Worm (Caenorhabditis elegans): ENCODE results near the gene hpo-34.

The hpo-34 gene

ce11 chrX:11518415-11518814, 451 bp downstream of the hpo-34 start:
- TF ChIP-seq sox-2 (GFP tag; IDR thresholded peaks at IDR 0.05) (no peak), rnt-1 (tag; optimal IDR thresholded peaks at IDR 0.05) (no peak), sox-4 (tag; optimal IDR thresholded peaks at IDR 0.05) (no peak), elt-2 (tag; optimal IDR thresholded peaks at IDR 0.05) (no peak), elt-4 (tag; optimal IDR thresholded peaks at IDR 0.05) (no peak), lim-6 (tag; optimal IDR thresholded peaks at IDR 0.05) (no peak), eyg-1 (tag; optimal IDR thresholded peaks at IDR 0.05) (no peak), ceh-31 (tag; optimal IDR thresholded peaks at IDR 0.05) (no peak), odd-2 (tag; optimal IDR thresholded peaks at IDR 0.05) (no peak), hlh-15 (tag; optimal IDR thresholded peaks at IDR 0.05) (no peak), tbx-2 (tag; optimal IDR thresholded peaks at IDR 0.05) (no peak)

- no peak for TF ChIP-seq dve-1 (tag; optimal IDR thresholded peaks at IDR 0.05)
These were observed 1.4 kb downstream of the hpo-34 start for ce11 chrX:11517433-11517832.

ce11 chrX:11515381-11515780, 3.5 kb downstream of the hpo-34 start:
- TF ChIP-seq che-1 (tag; optimal IDR thresholded peaks at IDR 0.05) (no peak), elt-2 (tag; optimal IDR thresholded peaks at IDR 0.05) (peak; percentile 61), ceh-18 (tag; optimal IDR thresholded peaks at IDR 0.05) (no peak), madf-2 (tag; optimal IDR thresholded peaks at IDR 0.05) (no peak), pha-2 (tag; optimal IDR thresholded peaks at IDR 0.05) (no peak), ets-4 (tag; optimal IDR thresholded peaks at IDR 0.05) (no peak)

- no peak for TF ChIP-seq ztf-16 (tag; optimal IDR thresholded peaks at IDR 0.05)
- TF ChIP-seq ceh-48 (tag; optimal IDR thresholded peaks at IDR 0.05), result peak; percentile 69
These were observed 7.6 kb downstream of the hpo-34 start, which contains the start of gene ccdc-149 for ce11 chrX:11511231-11511630. Gene ccdc-149, minus strand, starts transcription at chrX:11511451.

ce11 chrX:11509547-11509946, 9.3 kb downstream of the hpo-34 start:
- TF ChIP-seq hlh-30 (tag; optimal IDR thresholded peaks at IDR 0.05; ENCODE audit: insufficient read depth) (no peak), elt-2 (tag; optimal IDR thresholded peaks at IDR 0.05) (peak; percentile 56)

- TF ChIP-seq unc-3 (GFP tag; conservative IDR thresholded peaks at IDR 0.05), result no peak
- no peak for TF ChIP-seq unc-3 (tag; optimal IDR thresholded peaks at IDR 0.05)
- TF ChIP-seq nfya-1 (tag; optimal IDR thresholded peaks at IDR 0.05), result no peak
- TF ChIP-seq Y22D7AL.16 (tag; optimal IDR thresholded peaks at IDR 0.05), result no peak
- no peak for TF ChIP-seq hlh-8 (tag; optimal IDR thresholded peaks at IDR 0.05)
- TF ChIP-seq ceh-48 (tag; optimal IDR thresholded peaks at IDR 0.05), result no peak
These were observed 11.0 kb downstream of the hpo-34 start for ce11 chrX:11507836-11508235.

- TF ChIP-seq hlh-6 (tag; optimal IDR thresholded peaks at IDR 0.05) (no peak), pha-2 (tag; optimal IDR thresholded peaks at IDR 0.05) (no peak), nhr-11 (tag; optimal IDR thresholded peaks at IDR 0.05) (no peak), fkh-10 (GFP tag; optimal IDR thresholded peaks at IDR 0.05) (no peak), sox-2 (GFP tag; IDR thresholded peaks at IDR 0.05) (no peak), pag-3 (tag; optimal IDR thresholded peaks at IDR 0.05; ENCODE audit: borderline replicate concordance) (no peak), odd-2 (tag; optimal IDR thresholded peaks at IDR 0.05) (no peak), mec-3 (tag; optimal IDR thresholded peaks at IDR 0.05; ENCODE audit: borderline replicate concordance) (no peak), ets-4 (tag; optimal IDR thresholded peaks at IDR 0.05) (no peak), tbx-2 (tag; optimal IDR thresholded peaks at IDR 0.05) (no peak), Y22D7AL.16 (tag; optimal IDR thresholded peaks at IDR 0.05) (no peak), unc-86 (tag; optimal IDR thresholded peaks at IDR 0.05) (no peak), sdc-2 (tag; optimal IDR thresholded peaks at IDR 0.05) (no peak), ref-2 (tag; optimal IDR thresholded peaks at IDR 0.05) (no peak), hlh-30 (tag; optimal IDR thresholded peaks at IDR 0.05; ENCODE audit: insufficient read depth) (no peak)
These were observed 16.9 kb downstream of the hpo-34 start, which contains the start of gene F29G6.1 for ce11 chrX:11501967-11502366. Gene F29G6.1, plus strand, starts transcription at chrX:11502267.
